Fruit fly (Drosophila melanogaster): ENCODE measurements around the gene crq.

Gene crq

DNA sequence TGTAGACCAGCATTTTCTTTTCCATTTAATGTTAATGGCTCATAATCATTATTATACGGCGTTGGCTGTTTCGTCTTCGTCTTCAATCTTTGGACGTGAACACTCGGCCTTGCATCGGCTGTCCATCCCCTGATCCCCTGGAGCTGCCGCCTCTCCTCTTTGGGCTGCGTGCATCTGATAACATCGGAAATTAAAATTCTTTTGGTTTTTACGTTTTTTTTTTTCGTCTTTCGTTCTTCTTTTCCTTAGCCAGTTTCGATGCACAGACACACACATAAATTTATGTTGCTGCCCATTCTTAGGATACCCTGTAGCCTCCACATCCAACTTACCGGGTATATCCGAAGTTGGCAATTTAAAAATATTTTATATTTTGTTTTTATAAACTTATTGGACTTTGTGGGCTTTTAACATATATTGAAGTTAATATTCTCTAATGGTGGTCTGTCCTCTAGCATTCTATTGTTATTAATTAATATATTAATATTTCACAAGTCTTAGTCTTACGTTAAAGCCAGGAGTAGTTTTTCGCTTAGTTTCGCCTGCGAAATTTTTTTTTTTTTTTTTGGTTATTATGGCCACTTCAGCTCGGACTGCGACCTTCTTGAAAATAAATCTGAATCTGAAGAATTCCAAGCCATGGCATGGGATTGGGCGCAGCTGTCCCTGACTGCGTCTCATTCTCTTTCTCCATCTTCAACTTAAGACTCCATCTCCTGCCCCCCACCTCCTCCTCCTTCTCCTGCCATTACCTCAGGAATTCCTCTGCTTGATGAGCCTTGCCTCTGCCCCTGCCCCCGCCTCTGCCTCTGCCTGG is 12.0 kb downstream of the crq start (continued):
- TF ChIP-seq CG6163 (GFP tag; IDR thresholded peaks at IDR 0.05) (peak; percentile 81), eg (GFP tag; IDR thresholded peaks at IDR 0.05) (no peak), Sox15 (GFP tag; optimal IDR thresholded peaks at IDR 0.05) (peak; percentile 77), lz (GFP tag; optimal IDR thresholded peaks at IDR 0.05) (peak; percentile 82), CG8319 (GFP tag; optimal IDR thresholded peaks at IDR 0.05) (peak; percentile 62), esn (GFP tag; optimal IDR thresholded peaks at IDR 0.05) (peak; percentile 95), Eip75B (GFP tag; optimal IDR thresholded peaks at IDR 0.05) (peak; percentile 80), CG6276 (GFP tag; optimal IDR thresholded peaks at IDR 0.05) (peak; percentile 35), CG8632 (GFP tag; optimal IDR thresholded peaks at IDR 0.05) (peak; percentile 89), cyc (GFP tag; optimal IDR thresholded peaks at IDR 0.05) (peak; percentile 81), Met (GFP tag; optimal IDR thresholded peaks at IDR 0.05) (peak; percentile 88), CG6808 (GFP tag; optimal IDR thresholded peaks at IDR 0.05) (peak; percentile 91), vri (GFP tag; optimal IDR thresholded peaks at IDR 0.05) (peak; percentile 84), Sox14 (GFP tag; optimal IDR thresholded peaks at IDR 0.05) (peak; percentile 86), topi (GFP tag; optimal IDR thresholded peaks at IDR 0.05) (peak; percentile 89), fkh (GFP tag; optimal IDR thresholded peaks at IDR 0.05) (no peak), CG10669 (GFP tag; optimal IDR thresholded peaks at IDR 0.05) (peak; percentile 89), CG3919 (GFP tag; optimal IDR thresholded peaks at IDR 0.05) (peak; percentile 85)

DNA sequence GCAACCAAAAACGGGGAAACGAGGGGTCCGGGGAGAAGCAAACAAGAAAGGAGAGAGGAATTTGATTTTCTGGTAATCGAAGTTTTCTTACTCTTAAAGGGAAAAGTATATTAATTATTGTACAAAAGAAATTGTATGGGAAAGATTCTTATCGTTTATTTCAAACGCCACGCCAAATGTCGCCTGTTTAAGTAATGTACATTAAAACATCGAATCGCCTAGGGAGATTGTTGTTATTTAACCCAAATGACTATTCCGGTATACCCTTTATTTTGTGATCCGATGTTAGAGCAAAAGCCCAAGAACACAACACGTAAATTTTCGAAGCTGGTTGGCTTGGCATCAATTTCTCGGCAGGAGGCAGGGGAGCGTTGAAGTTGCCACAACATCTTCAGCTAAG is 13.5 kb downstream of the crq start:
- peak; percentile 65 to 78 for TF ChIP-seq salr (GFP tag; optimal IDR thresholded peaks at IDR 0.05)
- peak; percentile 84 for TF ChIP-seq CG10669 (GFP tag; optimal IDR thresholded peaks at IDR 0.05)
- TF ChIP-seq eg (GFP tag; IDR thresholded peaks at IDR 0.05), result peak; percentile 73
- peak; percentile 66 for TF ChIP-seq CG11902 (GFP tag; optimal IDR thresholded peaks at IDR 0.05)
- peak; percentile 20 for TF ChIP-seq fd85E (GFP tag; optimal IDR thresholded peaks at IDR 0.05)
- peak; percentile 96 for TF ChIP-seq svp (GFP tag)
- TF ChIP-seq Hr39 (GFP tag; optimal IDR thresholded peaks at IDR 0.05), result peak; percentile 94
- peak; percentile 67 for TF ChIP-seq net (GFP tag; optimal IDR thresholded peaks at IDR 0.05)
- peak; percentile 60 for TF ChIP-seq CG1621 (tag; optimal IDR thresholded peaks at IDR 0.05)
- TF ChIP-seq ss (GFP tag; optimal IDR thresholded peaks at IDR 0.05), result peak; percentile 71 to 78
- no peak for TF ChIP-seq Hr38 (GFP tag; optimal IDR thresholded peaks at IDR 0.05)
- TF ChIP-seq lz (GFP tag; optimal IDR thresholded peaks at IDR 0.05), result peak; percentile 91
- TF ChIP-seq Sox14 (GFP tag; optimal IDR thresholded peaks at IDR 0.05), result peak; percentile 90
- peak; percentile 78 for TF ChIP-seq CG15336 (GFP tag; IDR thresholded peaks at IDR 0.05)
- TF ChIP-seq CG16779 (tag; optimal IDR thresholded peaks at IDR 0.05), result peak; percentile 51
- TF ChIP-seq achi (GFP tag; optimal IDR thresholded peaks at IDR 0.05), result peak; percentile 84
- TF ChIP-seq dac (GFP tag; optimal IDR thresholded peaks at IDR 0.05), result peak; percentile 17
- peak; percentile 72 for TF ChIP-seq CG7368 (GFP tag; optimal IDR thresholded peaks at IDR 0.05)
- peak; percentile 90 for TF ChIP-seq Sox102F (GFP tag; optimal IDR thresholded peaks at IDR 0.05)
- TF ChIP-seq Smox (GFP tag; optimal IDR thresholded peaks at IDR 0.05), result peak; percentile 92
- peak; percentile 83 for TF ChIP-seq CG11762 (GFP tag; optimal IDR thresholded peaks at IDR 0.05; ENCODE audit: insufficient read depth)
- TF ChIP-seq CG6808 (GFP tag; optimal IDR thresholded peaks at IDR 0.05), result peak; percentile 88
- TF ChIP-seq CG4318 (GFP tag; optimal IDR thresholded peaks at IDR 0.05), result peak; percentile 34
- peak; percentile 78 for TF ChIP-seq CG34406 (GFP tag; optimal IDR thresholded peaks at IDR 0.05)
- TF ChIP-seq CG10631 (GFP tag; optimal IDR thresholded peaks at IDR 0.05), result peak; percentile 90
- peak; percentile 95 for TF ChIP-seq Eip78C (GFP tag)
- peak; percentile 79 for TF ChIP-seq CG32006 (GFP tag; optimal IDR thresholded peaks at IDR 0.05)
- TF ChIP-seq fkh (GFP tag; optimal IDR thresholded peaks at IDR 0.05), result no peak
- peak; percentile 68 for TF ChIP-seq CG8632 (GFP tag; optimal IDR thresholded peaks at IDR 0.05)
- TF ChIP-seq Sox15 (GFP tag; optimal IDR thresholded peaks at IDR 0.05), result peak; percentile 67
- TF ChIP-seq cyc (GFP tag; optimal IDR thresholded peaks at IDR 0.05), result peak; percentile 92
- peak; percentile 88 for TF ChIP-seq CG3919 (GFP tag; optimal IDR thresholded peaks at IDR 0.05)
- peak; percentile 36; the same call in 1 of the 2 replicates for TF ChIP-seq CG11294 (GFP tag; IDR thresholded peaks at IDR 0.05)
- peak; percentile 80 for TF ChIP-seq fd59A (GFP tag; optimal IDR thresholded peaks at IDR 0.05)
- peak; percentile 94 for TF ChIP-seq Met (GFP tag; optimal IDR thresholded peaks at IDR 0.05)
- peak; percentile 84 for TF ChIP-seq spab (GFP tag; optimal IDR thresholded peaks at IDR 0.05)
- TF ChIP-seq dsx (GFP tag; optimal IDR thresholded peaks at IDR 0.05; ENCODE audit: poor library complexity, severe bottlenecking), result peak; percentile 75
- TF ChIP-seq CG8119 (GFP tag; IDR thresholded peaks at IDR 0.05), result peak; percentile 66
- TF ChIP-seq Hr4 (GFP tag; optimal IDR thresholded peaks at IDR 0.05), result peak; percentile 62
- peak; percentile 72 for TF ChIP-seq CG6854 (GFP tag; optimal IDR thresholded peaks at IDR 0.05)

Measured in whole organism, prepupa.